Worm (Caenorhabditis elegans) whole organism, midembryonic: ENCODE measurements around the gene Y53G8AR.8.

ENCODE experiments used
- T22C8.4 ChIP-seq: fragments of 200-800 bp; sonication (Bioruptor generic); IDR thresholded peaks from 2 replicates; pipeline ENCODE4 v1.3.6; 2022; ENCODE audit warnings: missing genetic modification characterization, missing compliant biosample characterization
- cog-1 ChIP-seq: sonication (generic microtip); optimal IDR thresholded peaks from 2 replicates; lab custom pipeline; 2016; ENCODE audit warnings: missing genetic modification characterization, missing compliant biosample characterization
- flt-1 ChIP-seq: fragments of 200-800 bp; sonication (Bioruptor generic); IDR thresholded peaks from 2 replicates; pipeline ENCODE4 v1.3.6; 2022; ENCODE audit warnings: missing genetic modification characterization, missing compliant biosample characterization
- klf-2 ChIP-seq: fragments of 200-800 bp; sonication (Bioruptor generic); conservative IDR thresholded peaks from 2 replicates; pipeline ENCODE4 v1.3.6; 2022; ENCODE audit warnings: missing genetic modification reagents, missing genetic modification characterization, missing compliant biosample characterization
- med-1 ChIP-seq: sonication (generic microtip); optimal IDR thresholded peaks from 2 replicates; lab custom pipeline; 2017; ENCODE audit warnings: missing genetic modification characterization, mild to moderate bottlenecking, missing compliant biosample characterization, antibody characterized with exemption, missing genetic modification reagents; ENCODE audit not compliant: insufficient read depth
- ref-1 ChIP-seq: fragments of 200-800 bp; sonication (Bioruptor generic); conservative IDR thresholded peaks from 2 replicates; pipeline ENCODE4 v1.3.6; 2022; ENCODE audit warnings: missing genetic modification reagents, missing genetic modification characterization, missing compliant biosample characterization
- tab-1 ChIP-seq: fragments of 200-800 bp; sonication (Bioruptor generic); IDR thresholded peaks from 2 replicates; pipeline ENCODE4 v1.3.6; 2022; ENCODE audit warnings: missing genetic modification characterization, missing compliant biosample characterization
- ztf-23 ChIP-seq: fragments of 200-800 bp; sonication (Bioruptor generic); IDR thresholded peaks from 2 replicates; pipeline ENCODE4 v1.3.6; 2022; ENCODE audit warnings: missing genetic modification reagents, missing genetic modification characterization, missing compliant biosample characterization
- ztf-29 ChIP-seq: fragments of 200-800 bp; sonication (Bioruptor generic); IDR thresholded peaks from 2 replicates; pipeline ENCODE4 v1.3.6; 2022; ENCODE audit warnings: missing genetic modification reagents, missing genetic modification characterization, missing compliant biosample characterization

Y53G8AR.8 gene

ce11 chrIII:3253043-3253442, 41.1 kb downstream of the Y53G8AR.8 start, which contains the start of gene Y53G8AL.3:
Gene Y53G8AL.3, minus strand, starts transcription at chrIII:3253143.
- TF ChIP-seq T22C8.4 (GFP tag; lab: Robert Waterston, UW) (no peak), flt-1 (GFP tag; lab: Robert Waterston, UW) (no peak), ref-1 (GFP tag; lab: Robert Waterston, UW) (no peak), med-1 (no peak), ztf-23 (GFP tag; lab: Robert Waterston, UW) (no peak), tab-1 (no peak), ztf-29 (GFP tag; lab: Robert Waterston, UW) (no peak), cog-1 (no peak), klf-2 (GFP tag; lab: Robert Waterston, UW) (no peak)

- TF ChIP-seq ztf-29 (GFP tag; lab: Robert Waterston, UW) (no peak), ztf-23 (GFP tag; lab: Robert Waterston, UW) (no peak), tab-1 (no peak), cog-1 (no peak), klf-2 (GFP tag; lab: Robert Waterston, UW) (no peak), med-1 (no peak), ref-1 (GFP tag; lab: Robert Waterston, UW) (no peak), T22C8.4 (GFP tag; lab: Robert Waterston, UW) (no peak), flt-1 (GFP tag; lab: Robert Waterston, UW) (no peak)
Observed at ce11 chrIII:3250596-3251112, 43.5 kb downstream of the Y53G8AR.8 start, which contains the start of gene Y53G8AL.4. Gene Y53G8AL.4, minus strand, starts transcription at chrIII:3250646.

- TF ChIP-seq T22C8.4 (GFP tag; lab: Robert Waterston, UW), result peak; percentile 24; the same call in 1 of the 2 replicates
- peak; percentile 23 for TF ChIP-seq med-1
- TF ChIP-seq tab-1, result peak; percentile 60; the same call in 1 of the 2 replicates
- TF ChIP-seq ref-1 (GFP tag; lab: Robert Waterston, UW), result no peak
- no peak for TF ChIP-seq cog-1
- TF ChIP-seq flt-1 (GFP tag; lab: Robert Waterston, UW), result peak; percentile 76
- peak; percentile 43 for TF ChIP-seq ztf-23 (GFP tag; lab: Robert Waterston, UW)
- no peak for TF ChIP-seq klf-2 (GFP tag; lab: Robert Waterston, UW)
- no peak for TF ChIP-seq ztf-29 (GFP tag; lab: Robert Waterston, UW)
Observed at ce11 chrIII:3249038-3249420, 45.1 kb downstream of the Y53G8AR.8 start.

ce11 chrIII:3248307-3249037, 45.7 kb downstream of the Y53G8AR.8 start, which contains the start of gene nduf-9:
Gene nduf-9, minus strand, starts transcription at chrIII:3248575.
- no peak for TF ChIP-seq ztf-23 (GFP tag; lab: Robert Waterston, UW)
- TF ChIP-seq tab-1, result no peak
- no peak for TF ChIP-seq ref-1 (GFP tag; lab: Robert Waterston, UW)
- no peak for TF ChIP-seq flt-1 (GFP tag; lab: Robert Waterston, UW)

- TF ChIP-seq med-1, result no peak
- TF ChIP-seq flt-1 (GFP tag; lab: Robert Waterston, UW), result no peak
- peak; percentile 87 for TF ChIP-seq T22C8.4 (GFP tag; lab: Robert Waterston, UW)
- TF ChIP-seq ztf-23 (GFP tag; lab: Robert Waterston, UW), result no peak
- no peak for TF ChIP-seq cog-1
Observed at ce11 chrIII:3242379-3242778, 51.8 kb downstream of the Y53G8AR.8 start.

- TF ChIP-seq ref-1 (GFP tag; lab: Robert Waterston, UW), result no peak
- TF ChIP-seq T22C8.4 (GFP tag; lab: Robert Waterston, UW), result peak; percentile 78
- TF ChIP-seq cog-1, result no peak
Observed at ce11 chrIII:3241943-3242342, 52.2 kb downstream of the Y53G8AR.8 start.

- TF ChIP-seq T22C8.4 (GFP tag; lab: Robert Waterston, UW) (peak; percentile 74), ref-1 (GFP tag; lab: Robert Waterston, UW) (no peak)
Observed at ce11 chrIII:3241361-3241760, 52.8 kb downstream of the Y53G8AR.8 start.

- TF ChIP-seq T22C8.4 (GFP tag; lab: Robert Waterston, UW), result peak; percentile 71
- TF ChIP-seq flt-1 (GFP tag; lab: Robert Waterston, UW), result no peak
- no peak for TF ChIP-seq ztf-23 (GFP tag; lab: Robert Waterston, UW)
- no peak for TF ChIP-seq med-1
- no peak for TF ChIP-seq tab-1
- TF ChIP-seq cog-1, result no peak
- TF ChIP-seq ztf-29 (GFP tag; lab: Robert Waterston, UW), result no peak
Observed at ce11 chrIII:3240893-3241292, 53.2 kb downstream of the Y53G8AR.8 start.
